Worm (Caenorhabditis elegans) whole organism, young adult: Measurements from ENCODE around the gene W02B8.1.

Source experiments
- D2030.7 ChIP-seq: fragments of 200-800 bp; sonication (Bioruptor generic); IDR thresholded peaks from 2 replicates; pipeline ENCODE4 v1.3.6; 2022; ENCODE audit warnings: missing genetic modification reagents, missing genetic modification characterization, missing compliant biosample characterization
- F52B5.7 ChIP-seq: sonication (generic microtip); optimal IDR thresholded peaks from 2 replicates; lab custom pipeline; 2016; ENCODE audit warnings: mild to moderate bottlenecking, missing genetic modification characterization, missing compliant biosample characterization
- ceh-58 ChIP-seq: fragments of 200-800 bp; sonication (Bioruptor generic); IDR thresholded peaks from 2 replicates; pipeline ENCODE4 v1.3.6; 2022; ENCODE audit warnings: missing genetic modification characterization, missing compliant biosample characterization
- hlh-12 ChIP-seq: sonication (generic microtip); optimal IDR thresholded peaks from 2 replicates; lab custom pipeline; 2016; ENCODE audit warnings: missing genetic modification characterization, missing compliant biosample characterization
- lir-1 ChIP-seq: fragments of 200-800 bp; sonication (Bioruptor generic); conservative IDR thresholded peaks from 2 replicates; pipeline ENCODE4 v1.3.6; 2022; ENCODE audit warnings: missing genetic modification reagents, missing genetic modification characterization, missing compliant biosample characterization
- nfya-1 ChIP-seq: sonication (generic microtip); optimal IDR thresholded peaks from 2 replicates; lab custom pipeline; 2017; ENCODE audit warnings: antibody characterized with exemption, missing compliant biosample characterization, missing genetic modification characterization, borderline replicate concordance; ENCODE audit not compliant: insufficient read depth
- nhr-90 ChIP-seq: sonication (generic microtip); optimal IDR thresholded peaks from 2 replicates; lab custom pipeline; 2016; ENCODE audit warnings: missing genotype, mild to moderate bottlenecking, missing genetic modification characterization, missing compliant biosample characterization
- pbrm-1 ChIP-seq: fragments of 200-800 bp; sonication (Bioruptor generic); IDR thresholded peaks from 2 replicates; pipeline ENCODE4 v1.3.6; 2022; ENCODE audit warnings: missing genetic modification reagents, missing genetic modification characterization, missing compliant biosample characterization
- snpc-4 ChIP-seq, 5 experiments: fragments of 150-350 bp in 1 of 5; sonication (generic microtip) in 4 of 5; optimal IDR thresholded peaks; 2 replicates each; lab custom pipeline; 2014 to 2018; ENCODE audit warnings: missing genetic modification characterization in 5 of 5, missing biosample characterization in 3 of 5, antibody characterized with exemption in 2 of 5, mild to moderate bottlenecking in 2 of 5, missing compliant biosample characterization in 2 of 5, missing genotype in 2 of 5, moderate library complexity in 2 of 5, missing genetic modification reagents in 1 of 5

DNA sequence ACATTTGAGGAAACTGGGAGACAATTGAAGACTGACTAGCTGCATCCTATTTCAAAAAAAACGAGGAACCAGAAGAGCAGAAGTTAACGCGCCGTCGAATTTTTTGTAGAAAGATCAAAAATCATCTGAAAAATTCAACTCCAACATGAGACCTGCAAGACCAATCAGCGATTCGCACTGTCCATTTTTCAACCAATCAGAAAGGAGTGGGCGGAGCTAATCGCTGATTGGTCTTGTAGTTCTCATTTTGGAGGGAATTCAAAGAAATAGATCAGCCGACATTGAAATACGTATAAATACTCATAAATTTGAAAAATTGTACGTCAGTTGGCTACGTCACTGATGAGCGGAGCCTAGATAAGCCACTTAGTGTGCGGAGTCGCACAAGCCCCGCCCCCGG, 5.7 kb upstream of the W02B8.1 start:
- no peak for TF ChIP-seq lir-1 (GFP tag; lab: Robert Waterston, UW)
- TF ChIP-seq D2030.7 (GFP tag; lab: Robert Waterston, UW), result no peak
- no peak for TF ChIP-seq nhr-90 (tag; lab: Kevin White, UChicago)
- TF ChIP-seq pbrm-1 (GFP tag; lab: Robert Waterston, UW), result no peak
- TF ChIP-seq ceh-58 (GFP tag; lab: Robert Waterston, UW), result no peak
- no peak for TF ChIP-seq snpc-4 (GFP tag; optimal IDR thresholded peaks at IDR 0.05; lab: Kevin White, UChicago)
- TF ChIP-seq snpc-4 (tag; optimal IDR thresholded peaks at IDR 0.05; lab: Kevin White, UChicago), result no peak
- TF ChIP-seq F52B5.7 (tag; lab: Kevin White, UChicago), result no peak
- TF ChIP-seq hlh-12, result no peak
- no peak for TF ChIP-seq nfya-1 (tag; lab: Kevin White, UChicago)
